Worm (Caenorhabditis elegans) whole organism, L3 larva: ENCODE results near the gene F58A4.6.

Experiments used
- ama-1 ChIP-seq: fragments of 150-350 bp; optimal IDR thresholded peaks from 2 replicates; lab custom pipeline; 2018
- ceh-82 ChIP-seq: fragments of 150-350 bp; optimal IDR thresholded peaks from 2 replicates; lab custom pipeline; 2014; ENCODE audit warnings: missing biosample characterization, missing genetic modification characterization
- daf-12 ChIP-seq: fragments of 150-350 bp; optimal IDR thresholded peaks from 2 replicates; lab custom pipeline; 2014; ENCODE audit warnings: missing biosample characterization, missing genetic modification reagents, missing genetic modification characterization
- egl-5 ChIP-seq: fragments of 150-350 bp; optimal IDR thresholded peaks from 2 replicates; lab custom pipeline; 2017; ENCODE audit warnings: missing biosample characterization, missing genetic modification reagents, missing genetic modification characterization, inconsistent platforms
- fkh-2 ChIP-seq: fragments of 150-350 bp; optimal IDR thresholded peaks from 2 replicates; lab custom pipeline; 2014; ENCODE audit warnings: missing biosample characterization, missing genetic modification reagents, missing genetic modification characterization
- fos-1 ChIP-seq: fragments of 150-350 bp; optimal IDR thresholded peaks from 2 replicates; lab custom pipeline; 2014; ENCODE audit warnings: missing biosample characterization, missing genetic modification characterization
- jun-1 ChIP-seq: fragments of 150-350 bp; optimal IDR thresholded peaks from 2 replicates; lab custom pipeline; 2014; ENCODE audit warnings: missing biosample characterization, missing genetic modification reagents, missing genetic modification characterization
- lin-39 ChIP-seq: fragments of 150-350 bp; optimal IDR thresholded peaks from 2 replicates; lab custom pipeline; 2018; ENCODE audit warnings: missing biosample characterization, missing genetic modification reagents, missing genetic modification characterization
- nhr-28 ChIP-seq: fragments of 150-350 bp; optimal IDR thresholded peaks from 2 replicates; lab custom pipeline; 2014; ENCODE audit warnings: missing biosample characterization, missing genetic modification characterization
- nhr-77 ChIP-seq: fragments of 150-350 bp; optimal IDR thresholded peaks from 2 replicates; lab custom pipeline; 2014; ENCODE audit warnings: missing biosample characterization, missing genetic modification characterization

DNA sequence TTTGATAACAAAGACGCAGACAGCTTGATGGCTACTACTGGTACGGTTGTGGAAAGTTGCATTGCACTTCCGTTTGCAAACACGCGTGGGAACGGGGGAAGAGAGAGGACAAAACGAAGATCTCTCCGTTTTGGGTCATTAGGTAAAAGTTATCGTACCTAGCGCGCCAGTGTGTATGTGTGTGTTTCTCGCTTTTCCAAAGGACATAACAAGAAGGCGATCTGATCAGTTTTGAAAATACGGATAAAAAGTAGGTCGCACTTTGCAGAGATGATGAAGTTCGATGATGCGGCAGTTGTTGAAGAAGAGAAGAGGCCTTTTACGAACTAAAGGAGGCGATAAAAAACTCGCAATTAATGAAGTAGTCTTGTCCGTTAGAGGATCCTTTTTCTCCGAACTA lies 30.8 kb downstream of the F58A4.6 start:
- TF ChIP-seq daf-12 (tag; lab: Kevin White, UChicago): no peak
- no peak for TF ChIP-seq lin-39 (tag; lab: Kevin White, UChicago)
- TF ChIP-seq egl-5: no peak
- TF ChIP-seq nhr-28 (tag; lab: Kevin White, UChicago): no peak
- no peak for TF ChIP-seq fkh-2
- no peak for TF ChIP-seq ceh-82 (tag; lab: Kevin White, UChicago)
- TF ChIP-seq jun-1 (tag; lab: Kevin White, UChicago): no peak
- no peak for TF ChIP-seq nhr-77 (tag; lab: Kevin White, UChicago)
- no peak for TF ChIP-seq ama-1 (lab: Kevin White, UChicago)
- TF ChIP-seq fos-1: no peak
